Worm (Caenorhabditis elegans): ENCODE measurements around the gene srw-109.

srw-109 gene

ce11 chrV:646888-647287 is 38.1 kb upstream of the srw-109 start, which contains the start of gene ugt-42:
Gene ugt-42 (plus strand): TSS chrV:647188.
- no peak for TF ChIP-seq nhr-84 (tag; optimal IDR thresholded peaks at IDR 0.05)
- TF ChIP-seq ceh-82 (tag; optimal IDR thresholded peaks at IDR 0.05), result no peak
- no peak for TF ChIP-seq sptf-1 (tag; optimal IDR thresholded peaks at IDR 0.05)
- TF ChIP-seq pag-3 (tag; optimal IDR thresholded peaks at IDR 0.05; ENCODE audit: borderline replicate concordance, insufficient read depth), result no peak
- no peak for TF ChIP-seq mep-1 (tag; optimal IDR thresholded peaks at IDR 0.05)
- no peak for TF ChIP-seq unc-62 (GFP tag; optimal IDR thresholded peaks at IDR 0.05)
- no peak for TF ChIP-seq hlh-17 (GFP tag; optimal IDR thresholded peaks at IDR 0.05; ENCODE audit: borderline replicate concordance)
- no peak for TF ChIP-seq elt-3 (tag; optimal IDR thresholded peaks at IDR 0.05)
- no peak for TF ChIP-seq lsy-2 (tag; optimal IDR thresholded peaks at IDR 0.05)
- TF ChIP-seq nhr-77 (tag; optimal IDR thresholded peaks at IDR 0.05), result no peak
- TF ChIP-seq nhr-85 (tag), result no peak
- no peak for TF ChIP-seq lin-15B (tag; optimal IDR thresholded peaks at IDR 0.05)
- TF ChIP-seq nhr-19 (GFP tag; conservative IDR thresholded peaks at IDR 0.05), result no peak
- TF ChIP-seq fkh-10 (GFP tag; optimal IDR thresholded peaks at IDR 0.05), result no peak
- no peak for TF ChIP-seq elt-2 (tag; optimal IDR thresholded peaks at IDR 0.05)
- no peak for TF ChIP-seq fkh-4 (tag; optimal IDR thresholded peaks at IDR 0.05; ENCODE audit: borderline replicate concordance)
- no peak for TF ChIP-seq mdl-1 (tag; optimal IDR thresholded peaks at IDR 0.05)
- TF ChIP-seq nhr-28 (tag; optimal IDR thresholded peaks at IDR 0.05), result no peak

- no peak for TF ChIP-seq dpl-1 (GFP tag; optimal IDR thresholded peaks at IDR 0.05)
- no peak for TF ChIP-seq fkh-4 (tag; optimal IDR thresholded peaks at IDR 0.05; ENCODE audit: borderline replicate concordance)
- TF ChIP-seq lsy-2 (tag; optimal IDR thresholded peaks at IDR 0.05), result no peak
- TF ChIP-seq lin-39 (tag; optimal IDR thresholded peaks at IDR 0.05), result no peak
- no peak for TF ChIP-seq ceh-88 (GFP tag; IDR thresholded peaks at IDR 0.05)
- TF ChIP-seq aly-2 (tag; optimal IDR thresholded peaks at IDR 0.05), result no peak
- no peak for TF ChIP-seq xbp-1 (tag; optimal IDR thresholded peaks at IDR 0.05)
- TF ChIP-seq alr-1 (tag; optimal IDR thresholded peaks at IDR 0.05; ENCODE audit: borderline replicate concordance), result no peak
- TF ChIP-seq lin-35 (GFP tag; optimal IDR thresholded peaks at IDR 0.05), result no peak
- TF ChIP-seq tbx-2 (tag; optimal IDR thresholded peaks at IDR 0.05), result no peak
- no peak for TF ChIP-seq nhr-237 (tag; optimal IDR thresholded peaks at IDR 0.05)
- no peak for TF ChIP-seq dsc-1 (tag; optimal IDR thresholded peaks at IDR 0.05)
- TF ChIP-seq snu-23 (GFP tag; optimal IDR thresholded peaks at IDR 0.05), result no peak
- no peak for TF ChIP-seq efl-1 (optimal IDR thresholded peaks at IDR 0.05)
- no peak for TF ChIP-seq efl-1 (GFP tag; optimal IDR thresholded peaks at IDR 0.05 in 1 of 2)
Observed at ce11 chrV:646129-646528, 37.4 kb upstream of the srw-109 start, which contains the start of gene F48G7.12. Gene F48G7.12 (minus strand): TSS chrV:646229.

ce11 chrV:642750-643149 is 34.0 kb upstream of the srw-109 start, which contains the start of gene nhr-190:
Gene nhr-190 (minus strand): TSS chrV:642924.
- no peak for TF ChIP-seq lin-39 (tag; optimal IDR thresholded peaks at IDR 0.05)
- TF ChIP-seq snu-23 (GFP tag; optimal IDR thresholded peaks at IDR 0.05), result no peak
- peak in 1 of 3 experiments; percentile 2 for TF ChIP-seq ceh-82 (tag; optimal IDR thresholded peaks at IDR 0.05)
- no peak for TF ChIP-seq sup-37 (GFP tag; optimal IDR thresholded peaks at IDR 0.05)
- TF ChIP-seq tlp-1 (tag; optimal IDR thresholded peaks at IDR 0.05), result no peak
- TF ChIP-seq efl-1 (optimal IDR thresholded peaks at IDR 0.05), result peak; percentile 31 to 47
- TF ChIP-seq efl-1 (GFP tag; optimal IDR thresholded peaks at IDR 0.05 in 1 of 2), result no peak
- TF ChIP-seq nhr-20 (tag; optimal IDR thresholded peaks at IDR 0.05), result peak; percentile 22
- peak; percentile 41 for TF ChIP-seq fkh-8 (tag; optimal IDR thresholded peaks at IDR 0.05)
- TF ChIP-seq unc-62 (GFP tag; optimal IDR thresholded peaks at IDR 0.05), result no peak
- no peak for TF ChIP-seq C16A3.4 (tag; optimal IDR thresholded peaks at IDR 0.05)
- TF ChIP-seq elt-3 (tag; optimal IDR thresholded peaks at IDR 0.05), result no peak
- no peak for TF ChIP-seq egl-27 (tag; optimal IDR thresholded peaks at IDR 0.05)
- peak; percentile 30 for TF ChIP-seq swsn-7 (tag; optimal IDR thresholded peaks at IDR 0.05)
- TF ChIP-seq mef-2 (tag; optimal IDR thresholded peaks at IDR 0.05), result no peak
- no peak for TF ChIP-seq dpl-1 (GFP tag; optimal IDR thresholded peaks at IDR 0.05)
- TF ChIP-seq rnt-1 (tag; optimal IDR thresholded peaks at IDR 0.05), result peak; percentile 33
- no peak for TF ChIP-seq nhr-77 (tag; optimal IDR thresholded peaks at IDR 0.05)

Measured in whole organism, L1 larva.